Fruit fly (Drosophila melanogaster): ENCODE results near the gene HipHop.

DNA sequence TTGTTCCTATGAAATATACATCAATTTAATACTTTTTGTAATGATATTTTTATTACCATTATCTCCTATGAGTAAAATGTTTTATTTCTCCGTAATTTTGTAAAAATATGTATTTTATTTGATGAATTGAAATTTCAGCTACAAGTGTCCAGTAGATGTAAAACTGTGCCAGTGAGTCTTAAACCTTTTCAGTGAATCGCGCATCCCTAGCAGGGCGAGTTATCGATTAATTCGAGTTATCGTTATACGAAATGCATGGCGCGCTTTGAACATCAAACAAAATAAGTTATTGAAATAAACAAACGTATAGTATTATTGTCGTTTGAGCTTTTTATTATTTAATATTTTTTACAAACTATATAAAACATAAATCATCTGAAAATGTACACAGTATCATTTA is 7.3 kb downstream of the HipHop start:
- no peak for TF ChIP-seq CG8478 (optimal IDR thresholded peaks at IDR 0.05)
- TF ChIP-seq CTCF (optimal IDR thresholded peaks at IDR 0.05), result peak in 1 of 2 experiments; percentile 53
